Fruit fly (Drosophila melanogaster) whole organism, embryonic: ENCODE data around the gene AlaRS-m.

Experiments used
- Aef1 ChIP-seq: fragments of 200-800 bp; sonication (Bioruptor generic); IDR thresholded peaks from 3 replicates; pipeline ENCODE4 v1.3.6; 2022; ENCODE audit warnings: missing biosample characterization, missing genetic modification characterization
- Atf-2 ChIP-seq: fragments of 200-800 bp; sonication (Bioruptor generic); optimal IDR thresholded peaks from 2 replicates; lab custom pipeline; 2016; ENCODE audit warnings: missing biosample characterization, missing genetic modification characterization
- Awh ChIP-seq: fragments of 200-800 bp; sonication (Bioruptor generic); IDR thresholded peaks from 2 replicates; pipeline ENCODE4, ENCODE4 v1.3.6; 2022; ENCODE audit warnings: missing biosample characterization, missing genetic modification characterization
- CG10321 ChIP-seq: fragments of 200-800 bp; sonication (Bioruptor generic); IDR thresholded peaks from 2 replicates; pipeline ENCODE4 v1.3.6; 2022; ENCODE audit warnings: missing biosample characterization, missing genetic modification characterization
- CG10431 ChIP-seq: fragments of 200-800 bp; sonication (Bioruptor generic); optimal IDR thresholded peaks from 3 replicates; lab custom pipeline; 2018; ENCODE audit warnings: missing biosample characterization, mild to moderate bottlenecking, missing genetic modification characterization
- CG12155 ChIP-seq: fragments of 200-800 bp; sonication (Bioruptor generic); optimal IDR thresholded peaks from 3 replicates; lab custom pipeline; 2016; ENCODE audit warnings: missing biosample characterization, missing genetic modification characterization
- CG12299 ChIP-seq: fragments of 200-800 bp; sonication (Bioruptor generic); optimal IDR thresholded peaks from 2 replicates; lab custom pipeline; 2018; ENCODE audit warnings: missing biosample characterization, mild to moderate bottlenecking, missing genetic modification characterization
- CG12769 ChIP-seq: fragments of 200-800 bp; sonication (Bioruptor generic); optimal IDR thresholded peaks from 2 replicates; lab custom pipeline; 2019; ENCODE audit warnings: missing biosample characterization, mild to moderate bottlenecking, missing genetic modification characterization, moderate library complexity
- CG14965 ChIP-seq: fragments of 200-800 bp; sonication (Bioruptor generic); optimal IDR thresholded peaks from 2 replicates; lab custom pipeline; 2016; ENCODE audit warnings: missing biosample characterization, missing genetic modification characterization, borderline replicate concordance
- CG1529 ChIP-seq: fragments of 200-800 bp; sonication (Bioruptor generic); optimal IDR thresholded peaks from 3 replicates; lab custom pipeline; 2018; ENCODE audit warnings: missing biosample characterization, missing genetic modification characterization
- CG16815 ChIP-seq: fragments of 200-800 bp; sonication (Bioruptor generic); optimal IDR thresholded peaks from 3 replicates; lab custom pipeline; 2017; ENCODE audit warnings: missing biosample characterization, mild to moderate bottlenecking, missing genetic modification characterization
- CG17912 ChIP-seq: fragments of 200-800 bp; sonication (Bioruptor generic); optimal IDR thresholded peaks from 2 replicates; lab custom pipeline; 2018; ENCODE audit warnings: missing biosample characterization, mild to moderate bottlenecking, missing genetic modification characterization
- CG1792 ChIP-seq: fragments of 200-800 bp; sonication (Bioruptor generic); optimal IDR thresholded peaks from 2 replicates; lab custom pipeline; 2016; ENCODE audit warnings: missing biosample characterization, missing genetic modification characterization
- CG30020 ChIP-seq: fragments of 200-800 bp; optimal IDR thresholded peaks from 2 replicates; lab custom pipeline; 2019; ENCODE audit warnings: missing biosample characterization, mild to moderate bottlenecking, missing genetic modification characterization, moderate library complexity
- CG30431 ChIP-seq: fragments of 200-800 bp; sonication (Bioruptor generic); optimal IDR thresholded peaks from 2 replicates; lab custom pipeline; 2017; ENCODE audit warnings: missing biosample characterization, missing genetic modification characterization
- CG31365 ChIP-seq: fragments of 200-800 bp; sonication (Bioruptor generic); optimal IDR thresholded peaks from 2 replicates; lab custom pipeline; 2018; ENCODE audit warnings: missing biosample characterization, mild to moderate bottlenecking, missing genetic modification characterization
- CG31441 ChIP-seq: fragments of 200-800 bp; sonication (Bioruptor generic); IDR thresholded peaks from 2 replicates; pipeline ENCODE4 v1.3.6; 2022; ENCODE audit warnings: missing biosample characterization, missing genetic modification characterization
- CG32532 ChIP-seq: fragments of 200-800 bp; sonication (Bioruptor generic); IDR thresholded peaks from 2 replicates; pipeline ENCODE4 v1.3.6; 2022; ENCODE audit warnings: missing biosample characterization, missing genetic modification characterization
- CG33213 ChIP-seq: fragments of 200-800 bp; sonication (Bioruptor generic); optimal IDR thresholded peaks from 3 replicates; lab custom pipeline; 2016; ENCODE audit warnings: missing biosample characterization, missing genetic modification characterization
- CG4360 ChIP-seq: fragments of 200-800 bp; sonication (Bioruptor generic); IDR thresholded peaks from 2 replicates; pipeline ENCODE4 v1.3.6; 2022; ENCODE audit warnings: missing biosample characterization, missing genetic modification characterization
- CG6683 ChIP-seq: fragments of 200-800 bp; sonication (Bioruptor generic); optimal IDR thresholded peaks from 2 replicates; lab custom pipeline; 2017; ENCODE audit warnings: missing biosample characterization, mild to moderate bottlenecking, missing genetic modification characterization, missing genetic modification reagents
- CG8478 ChIP-seq: fragments of >200 bp; optimal IDR thresholded peaks from 2 replicates; lab custom pipeline; 2018
- CG8944 ChIP-seq: fragments of 200-800 bp; sonication (Bioruptor generic); optimal IDR thresholded peaks from 3 replicates; lab custom pipeline; 2016; ENCODE audit warnings: missing biosample characterization, missing genetic modification characterization
- CG9727 ChIP-seq: fragments of 200-800 bp; sonication (Bioruptor generic); optimal IDR thresholded peaks from 3 replicates; lab custom pipeline; 2017; ENCODE audit warnings: missing biosample characterization, mild to moderate bottlenecking, missing genetic modification characterization
- CTCF ChIP-seq: fragments of 200-800 bp; sonication (Bioruptor generic); optimal IDR thresholded peaks from 2 replicates; lab custom pipeline; 2017; ENCODE audit warnings: missing biosample characterization, mild to moderate bottlenecking, missing genetic modification characterization, moderate library complexity
- E2f1 ChIP-seq: fragments of 200-800 bp; sonication (Bioruptor generic); IDR thresholded peaks from 2 replicates; pipeline ENCODE4 v1.3.6; 2022; ENCODE audit warnings: missing biosample characterization, missing genetic modification characterization
- Fer2 ChIP-seq: fragments of 200-800 bp; sonication (Bioruptor generic); optimal IDR thresholded peaks from 2 replicates; lab custom pipeline; 2018; ENCODE audit warnings: missing biosample characterization, mild to moderate bottlenecking, missing genetic modification characterization, moderate library complexity
- Gsc ChIP-seq: fragments of 200-800 bp; sonication (Bioruptor generic); IDR thresholded peaks from 2 replicates; pipeline ENCODE4 v1.3.6; 2022; ENCODE audit warnings: missing biosample characterization, missing genetic modification characterization
- Ptx1 ChIP-seq: fragments of 200-800 bp; sonication (Bioruptor generic); IDR thresholded peaks from 2 replicates; pipeline ENCODE4 v1.3.6; 2022; ENCODE audit warnings: missing biosample characterization, missing genetic modification characterization
- Taf1 ChIP-seq: fragments of 200-800 bp; sonication (Bioruptor generic); IDR thresholded peaks from 2 replicates; pipeline ENCODE4 v1.3.6; 2022; ENCODE audit warnings: missing biosample characterization, missing genetic modification characterization
- Vsx1 ChIP-seq: fragments of 200-800 bp; sonication (Bioruptor generic); optimal IDR thresholded peaks from 2 replicates; lab custom pipeline; 2017; ENCODE audit warnings: missing biosample characterization, mild to moderate bottlenecking, missing genetic modification characterization, missing genetic modification reagents
- Xbp1 ChIP-seq: fragments of 200-800 bp; sonication (Bioruptor generic); optimal IDR thresholded peaks from 3 replicates; lab custom pipeline; 2016; ENCODE audit warnings: missing biosample characterization, mild to moderate bottlenecking, missing genetic modification characterization
- amos ChIP-seq: fragments of 200-800 bp; sonication (Bioruptor generic); IDR thresholded peaks from 2 replicates; pipeline ENCODE4 v1.3.6; 2022; ENCODE audit warnings: missing biosample characterization, missing genetic modification characterization; ENCODE audit not compliant: partially characterized antibody
- chinmo ChIP-seq: fragments of 200-800 bp; sonication (Bioruptor generic); IDR thresholded peaks from 4 replicates; pipeline ENCODE4 v1.3.6; 2022; ENCODE audit warnings: missing biosample characterization, missing genetic modification characterization; ENCODE audit not compliant: partially characterized antibody
- crp ChIP-seq, 2 experiments: fragments of 200-800 bp; sonication (Bioruptor generic); optimal IDR thresholded peaks; 2 replicates in 1 of 2; 3 replicates in 1 of 2; lab custom pipeline; 2017; ENCODE audit warnings: missing biosample characterization in 2 of 2, missing genetic modification characterization in 2 of 2, mild to moderate bottlenecking in 1 of 2, moderate library complexity in 1 of 2
- dmrt99B ChIP-seq: fragments of 200-800 bp; sonication (Bioruptor generic); optimal IDR thresholded peaks from 2 replicates; lab custom pipeline; 2018; ENCODE audit warnings: missing biosample characterization, mild to moderate bottlenecking, missing genetic modification characterization, moderate library complexity
- esg ChIP-seq: fragments of 200-800 bp; sonication (Bioruptor generic); conservative IDR thresholded peaks from 2 replicates; pipeline ENCODE4 v1.3.6; 2022; ENCODE audit warnings: missing biosample characterization, missing genetic modification characterization
- eyg ChIP-seq: fragments of 200-800 bp; sonication (Bioruptor generic); optimal IDR thresholded peaks from 3 replicates; lab custom pipeline; 2016; ENCODE audit warnings: missing biosample characterization, missing genetic modification characterization
- gcm2 ChIP-seq: fragments of 200-800 bp; sonication (Bioruptor generic); optimal IDR thresholded peaks from 2 replicates; lab custom pipeline; 2016; ENCODE audit warnings: missing biosample characterization, missing genetic modification characterization
- jigr1 ChIP-seq: fragments of 200-800 bp; sonication (Bioruptor generic); IDR thresholded peaks from 3 replicates; pipeline ENCODE4 v1.3.6; 2022; ENCODE audit warnings: missing biosample characterization, missing genetic modification characterization
- lmd ChIP-seq: fragments of 200-800 bp; sonication (Bioruptor generic); IDR thresholded peaks from 2 replicates; pipeline ENCODE4 v1.3.6; 2022; ENCODE audit warnings: missing biosample characterization, missing genetic modification characterization
- nmo ChIP-seq: fragments of 200-800 bp; sonication (Bioruptor generic); optimal IDR thresholded peaks from 2 replicates; lab custom pipeline; 2018; ENCODE audit warnings: missing biosample characterization, mild to moderate bottlenecking, missing genetic modification characterization, moderate library complexity
- otp ChIP-seq: fragments of 200-800 bp; sonication (Bioruptor generic); IDR thresholded peaks from 3 replicates; pipeline ENCODE4, ENCODE4 v1.3.6; 2022; ENCODE audit warnings: missing biosample characterization, missing genetic modification characterization
- schlank ChIP-seq: fragments of 200-800 bp; sonication (Bioruptor generic); optimal IDR thresholded peaks from 2 replicates; lab custom pipeline; 2018; ENCODE audit warnings: missing biosample characterization, mild to moderate bottlenecking, missing genetic modification characterization
- sim ChIP-seq: fragments of 200-800 bp; sonication (Bioruptor generic); IDR thresholded peaks from 2 replicates; pipeline ENCODE4 v1.3.6; 2022; ENCODE audit warnings: missing biosample characterization, missing genetic modification characterization
- sisA ChIP-seq: fragments of 200-800 bp; sonication (Bioruptor generic); IDR thresholded peaks from 2 replicates; pipeline ENCODE4 v1.3.6; 2022; ENCODE audit warnings: missing biosample characterization, missing genetic modification characterization
- slbo ChIP-seq: fragments of 200-800 bp; sonication (Bioruptor generic); IDR thresholded peaks from 2 replicates; pipeline ENCODE4 v1.3.6; 2022; ENCODE audit warnings: missing biosample characterization, missing genetic modification characterization
- tna ChIP-seq: fragments of 200-800 bp; sonication (Bioruptor generic); IDR thresholded peaks from 2 replicates; pipeline ENCODE4 v1.3.6; 2022; ENCODE audit warnings: missing biosample characterization, missing genetic modification characterization; ENCODE audit not compliant: partially characterized antibody
- vnd ChIP-seq: fragments of 200-800 bp; sonication (Bioruptor generic); IDR thresholded peaks from 3 replicates; pipeline ENCODE4 v1.3.6; 2022; ENCODE audit warnings: missing biosample characterization, missing genetic modification characterization; ENCODE audit not compliant: partially characterized antibody
- wek ChIP-seq: fragments of 200-800 bp; sonication (Bioruptor generic); optimal IDR thresholded peaks from 3 replicates; lab custom pipeline; 2018; ENCODE audit warnings: missing biosample characterization, mild to moderate bottlenecking, missing genetic modification characterization, moderate library complexity

Gene AlaRS-m

DNA sequence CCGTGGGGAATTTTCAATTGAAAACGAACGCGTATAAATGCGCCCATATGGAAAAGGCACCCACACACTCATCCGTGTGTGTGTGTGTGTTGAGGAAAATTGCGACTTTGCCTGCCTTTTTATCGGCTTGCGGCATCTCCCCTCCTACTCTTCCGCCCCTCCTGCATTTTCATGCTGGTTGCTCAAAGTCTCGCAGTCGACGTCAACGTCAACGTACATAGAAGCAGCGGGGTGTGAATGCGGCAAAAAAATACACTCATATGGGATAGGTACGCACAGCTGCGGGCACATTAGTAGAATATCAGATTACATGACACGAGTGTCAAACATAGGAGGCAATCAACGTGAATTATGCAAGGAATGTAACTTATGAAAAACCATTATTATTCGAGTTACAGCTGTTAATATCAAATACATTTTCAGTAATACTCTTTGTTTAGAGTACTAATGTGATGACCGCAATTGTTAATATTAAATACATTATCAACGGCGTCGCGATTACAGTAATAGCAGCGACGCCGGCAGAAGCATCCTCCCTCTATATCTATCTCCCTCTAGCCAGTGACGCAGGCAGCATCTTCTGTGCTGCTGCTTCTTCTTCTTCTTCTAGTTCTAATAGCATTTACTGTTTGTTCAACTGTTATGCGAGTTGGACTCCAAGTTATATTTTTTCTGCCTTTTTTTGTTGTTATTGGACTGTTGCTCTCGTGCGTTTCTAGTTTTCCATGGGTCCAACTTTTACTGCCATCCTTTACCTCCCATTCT is 41.1 kb downstream of the AlaRS-m start (continued):
- TF ChIP-seq chinmo, result peak; percentile 79; the same call in 1 of the 4 replicates
- TF ChIP-seq CG30431, result peak; percentile 86
- TF ChIP-seq schlank (tag; lab: Kevin White, UChicago), result peak; percentile 65
- peak; percentile 63 for TF ChIP-seq Gsc (GFP tag; lab: Robert Waterston, UW)
- TF ChIP-seq CG12155 (GFP tag; lab: Kevin White, UChicago), result peak; percentile 79
- TF ChIP-seq CG32532 (GFP tag; lab: Robert Waterston, UW), result peak; percentile 87
- TF ChIP-seq E2f1, result peak; percentile 90
- TF ChIP-seq CG1792, result peak; percentile 77
- peak; percentile 85 for TF ChIP-seq esg (GFP tag; lab: Robert Waterston, UW)
- peak; percentile 85 for TF ChIP-seq Atf-2 (GFP tag; lab: Kevin White, UChicago)
- peak; percentile 57 for TF ChIP-seq CG14965 (GFP tag; lab: Kevin White, UChicago)
- peak; percentile 66 for TF ChIP-seq Fer2
- TF ChIP-seq Vsx1, result peak; percentile 71
- no peak for TF ChIP-seq amos (GFP tag; lab: Robert Waterston, UW)
- TF ChIP-seq vnd, result no peak
- TF ChIP-seq crp (GFP tag; optimal IDR thresholded peaks at IDR 0.05; lab: Kevin White, UChicago), result peak in 1 of 2 experiments; percentile 46
- TF ChIP-seq jigr1 (GFP tag; lab: Robert Waterston, UW), result peak; percentile 74; the same call in 2 of the 3 replicates
- TF ChIP-seq slbo (GFP tag; lab: Robert Waterston, UW), result peak; percentile 88
- peak; percentile 90 for TF ChIP-seq Xbp1 (GFP tag; lab: Kevin White, UChicago)
- TF ChIP-seq tna, result no peak
- peak; percentile 91 for TF ChIP-seq nmo (GFP tag; lab: Kevin White, UChicago)
- TF ChIP-seq Taf1 (GFP tag; lab: Robert Waterston, UW), result peak; percentile 54; the same call in 1 of the 2 replicates
- TF ChIP-seq CTCF (GFP tag; lab: Kevin White, UChicago), result peak; percentile 61
- peak; percentile 70 for TF ChIP-seq CG4360
- TF ChIP-seq Awh (GFP tag; lab: Robert Waterston, UW), result peak; percentile 92
- TF ChIP-seq CG1529 (GFP tag; lab: Kevin White, UChicago), result peak; percentile 86
- TF ChIP-seq CG8478 (lab: Kevin White, UChicago), result no peak
- peak; percentile 83 for TF ChIP-seq gcm2 (GFP tag; lab: Kevin White, UChicago)
- TF ChIP-seq CG6683 (GFP tag; lab: Kevin White, UChicago), result peak; percentile 74
- TF ChIP-seq CG31365 (tag; lab: Kevin White, UChicago), result peak; percentile 85
- TF ChIP-seq Ptx1 (GFP tag; lab: Robert Waterston, UW), result peak; percentile 92
- peak; percentile 81 for TF ChIP-seq wek
- peak; percentile 87 for TF ChIP-seq sisA (GFP tag; lab: Robert Waterston, UW)
- TF ChIP-seq CG9727 (GFP tag; lab: Kevin White, UChicago), result peak; percentile 85
- TF ChIP-seq eyg (GFP tag; lab: Kevin White, UChicago), result peak; percentile 74
- TF ChIP-seq sim, result peak; percentile 88
- peak; percentile 83 for TF ChIP-seq CG12299 (tag; lab: Kevin White, UChicago)
- peak; percentile 84 for TF ChIP-seq Aef1 (GFP tag; lab: Robert Waterston, UW)
- TF ChIP-seq CG10431 (GFP tag; lab: Kevin White, UChicago), result peak; percentile 59
- peak; percentile 90 for TF ChIP-seq CG8944 (GFP tag; lab: Kevin White, UChicago)
- peak; percentile 91 for TF ChIP-seq lmd (GFP tag; lab: Robert Waterston, UW)
- peak; percentile 96 for TF ChIP-seq CG12769 (tag; lab: Kevin White, UChicago)
- peak; percentile 93 for TF ChIP-seq dmrt99B (tag; lab: Kevin White, UChicago)
- peak; percentile 38; the same call in 1 of the 2 replicates for TF ChIP-seq CG10321 (GFP tag; lab: Robert Waterston, UW)
- peak; percentile 86 for TF ChIP-seq CG31441 (GFP tag; lab: Robert Waterston, UW)
- peak; percentile 23 for TF ChIP-seq CG30020 (tag; lab: Kevin White, UChicago)
- TF ChIP-seq CG16815, result peak; percentile 82
- peak; percentile 68 for TF ChIP-seq CG33213 (GFP tag; lab: Kevin White, UChicago)
- no peak for TF ChIP-seq CG17912 (GFP tag; lab: Kevin White, UChicago)
- peak; percentile 87 for TF ChIP-seq otp
